Fruit fly (Drosophila melanogaster): ENCODE measurements around the gene CG43673.

CG43673 gene

dm6 chrX:15811666-15812614 lies 33.0 kb downstream of the CG43673 start:
- peak; percentile 76 for TF ChIP-seq CG10431 (GFP tag; optimal IDR thresholded peaks at IDR 0.05)
- no peak for TF ChIP-seq Ets97D (GFP tag; optimal IDR thresholded peaks at IDR 0.05)
- TF ChIP-seq Med (GFP tag), result peak; percentile 32
- peak; percentile 90 for TF ChIP-seq Adf1 (GFP tag; IDR thresholded peaks at IDR 0.05)
- TF ChIP-seq grn (GFP tag; optimal IDR thresholded peaks at IDR 0.05), result no peak
- no peak for TF ChIP-seq CG3726 (GFP tag; IDR thresholded peaks at IDR 0.05)
- peak; percentile 50 for TF ChIP-seq nom (GFP tag; optimal IDR thresholded peaks at IDR 0.05)
- no peak for TF ChIP-seq CG1647 (GFP tag; optimal IDR thresholded peaks at IDR 0.05)
- TF ChIP-seq insv (GFP tag; optimal IDR thresholded peaks at IDR 0.05), result peak in 1 of 2 experiments; percentile 64
- TF ChIP-seq HLHmδ (GFP tag; optimal IDR thresholded peaks at IDR 0.05), result peak; percentile 9
- TF ChIP-seq Opbp (GFP tag; IDR thresholded peaks at IDR 0.05; ENCODE audit: partially characterized antibody), result no peak
- peak; percentile 2 for TF ChIP-seq shn (GFP tag; optimal IDR thresholded peaks at IDR 0.05)
- peak; percentile 49 for TF ChIP-seq Jarid2 (GFP tag; optimal IDR thresholded peaks at IDR 0.05)
- no peak for TF ChIP-seq CG12659 (GFP tag; optimal IDR thresholded peaks at IDR 0.05)
- peak; percentile 61 for TF ChIP-seq Aef1 (GFP tag; IDR thresholded peaks at IDR 0.05)
- TF ChIP-seq CG1832 (GFP tag; optimal IDR thresholded peaks at IDR 0.05), result no peak
- TF ChIP-seq abd-A (tag; optimal IDR thresholded peaks at IDR 0.05), result peak; percentile 64
- TF ChIP-seq bsh (GFP tag; optimal IDR thresholded peaks at IDR 0.05), result no peak
- TF ChIP-seq CG8944 (GFP tag; optimal IDR thresholded peaks at IDR 0.05), result no peak
- peak; percentile 87 for TF ChIP-seq CG5180 (GFP tag; optimal IDR thresholded peaks at IDR 0.05)
- 0 out of 2 replicates have a peak, but pooled peaks have one; percentile 13 for TF ChIP-seq CG2129 (GFP tag; IDR thresholded peaks at IDR 0.05; ENCODE audit: partially characterized antibody)
- no peak for TF ChIP-seq CG14667 (GFP tag; IDR thresholded peaks at IDR 0.05)
- TF ChIP-seq Trl (optimal IDR thresholded peaks at IDR 0.05), result peak; percentile 98 to 99
- TF ChIP-seq Trl (GFP tag; optimal IDR thresholded peaks at IDR 0.05), result peak; percentile 61
- peak; percentile 26 for TF ChIP-seq zf30C (GFP tag; optimal IDR thresholded peaks at IDR 0.05)
- TF ChIP-seq CG8765 (GFP tag; IDR thresholded peaks at IDR 0.05), result 0 out of 2 replicates have a peak, but pooled peaks have one; percentile 26
- TF ChIP-seq Stat92E (GFP tag; optimal IDR thresholded peaks at IDR 0.05), result no peak
- peak; percentile 41 for TF ChIP-seq lab (GFP tag; optimal IDR thresholded peaks at IDR 0.05)
- TF ChIP-seq tin (GFP tag; optimal IDR thresholded peaks at IDR 0.05), result no peak
- TF ChIP-seq D19B (GFP tag; optimal IDR thresholded peaks at IDR 0.05), result no peak
- peak; percentile 30 for TF ChIP-seq CG15514 (GFP tag; optimal IDR thresholded peaks at IDR 0.05)
- no peak for TF ChIP-seq zen (tag; optimal IDR thresholded peaks at IDR 0.05)
- TF ChIP-seq Hr39 (optimal IDR thresholded peaks at IDR 0.05), result peak; percentile 84
- TF ChIP-seq unc-4 (GFP tag; IDR thresholded peaks at IDR 0.05; ENCODE audit: partially characterized antibody), result peak; percentile 40; the same call in 1 of the 2 replicates
- no peak; the same call in 3 of the 4 replicates for TF ChIP-seq Dll (GFP tag; IDR thresholded peaks at IDR 0.05; ENCODE audit: partially characterized antibody)
- TF ChIP-seq CG4360 (GFP tag; IDR thresholded peaks at IDR 0.05), result peak; percentile 98
- TF ChIP-seq Nf-YB (GFP tag; optimal IDR thresholded peaks at IDR 0.05), result peak; percentile 13
- TF ChIP-seq NC2β (GFP tag; optimal IDR thresholded peaks at IDR 0.05), result no peak
- peak; percentile 10 for TF ChIP-seq CG14710 (tag; optimal IDR thresholded peaks at IDR 0.05)
- TF ChIP-seq Dfd (GFP tag; optimal IDR thresholded peaks at IDR 0.05), result peak in 1 of 2 experiments; percentile 37
- TF ChIP-seq dmrt99B (tag; optimal IDR thresholded peaks at IDR 0.05), result no peak
- peak; percentile 42 for TF ChIP-seq Kr (GFP tag; optimal IDR thresholded peaks at IDR 0.05)
- TF ChIP-seq Deaf1 (tag; optimal IDR thresholded peaks at IDR 0.05), result peak; percentile 51
- TF ChIP-seq btn (GFP tag; optimal IDR thresholded peaks at IDR 0.05), result no peak
- peak; percentile 38; the same call in 2 of the 3 replicates for TF ChIP-seq so (GFP tag; IDR thresholded peaks at IDR 0.05)
- no peak; the same call in 2 of the 3 replicates for TF ChIP-seq B-H1 (GFP tag; IDR thresholded peaks at IDR 0.05)
- peak; percentile 34; the same call in 1 of the 2 replicates for TF ChIP-seq CG9932 (GFP tag; IDR thresholded peaks at IDR 0.05)
